Fruit fly (Drosophila melanogaster) whole organism, embryonic: Measurements from ENCODE around the gene Rab14.

Experiments used
- Atf3 ChIP-seq: fragments of 200-800 bp; sonication (Bioruptor generic); optimal IDR thresholded peaks from 3 replicates; lab custom pipeline; 2016; ENCODE audit warnings: missing biosample characterization, missing genetic modification characterization
- CG10462 ChIP-seq: fragments of 200-800 bp; sonication (Bioruptor generic); optimal IDR thresholded peaks from 2 replicates; lab custom pipeline; 2016; ENCODE audit warnings: missing biosample characterization, missing genetic modification characterization
- CG11695 ChIP-seq: fragments of 200-800 bp; sonication (Bioruptor generic); IDR thresholded peaks from 3 replicates; pipeline ENCODE4 v1.3.6; 2022; ENCODE audit warnings: missing biosample characterization, missing genetic modification characterization
- CG13287 ChIP-seq: fragments of 200-800 bp; sonication (Bioruptor generic); IDR thresholded peaks from 2 replicates; pipeline ENCODE4 v1.3.6; 2022; ENCODE audit warnings: missing biosample characterization, missing genetic modification characterization; ENCODE audit not compliant: partially characterized antibody
- CG14050 ChIP-seq: fragments of 200-800 bp; sonication (Bioruptor generic); IDR thresholded peaks from 3 replicates; pipeline ENCODE4 v1.3.6; 2022; ENCODE audit warnings: missing biosample characterization, missing genetic modification characterization
- CG14710 ChIP-seq: fragments of 200-800 bp; sonication (Bioruptor generic); optimal IDR thresholded peaks from 3 replicates; lab custom pipeline; 2019; ENCODE audit warnings: missing biosample characterization, mild to moderate bottlenecking, missing genetic modification characterization, moderate library complexity
- CG14965 ChIP-seq: fragments of 200-800 bp; sonication (Bioruptor generic); optimal IDR thresholded peaks from 2 replicates; lab custom pipeline; 2016; ENCODE audit warnings: missing biosample characterization, missing genetic modification characterization, borderline replicate concordance
- CG15011 ChIP-seq: fragments of 200-800 bp; sonication (Bioruptor generic); optimal IDR thresholded peaks from 3 replicates; lab custom pipeline; 2018; ENCODE audit warnings: missing biosample characterization, mild to moderate bottlenecking, missing genetic modification characterization
- CG16779 ChIP-seq: fragments of 200-800 bp; sonication (Bioruptor generic); IDR thresholded peaks from 2 replicates; pipeline ENCODE4 v1.3.6; 2022; ENCODE audit warnings: missing biosample characterization, missing genetic modification characterization
- CG16813 ChIP-seq: fragments of 200-800 bp; sonication (Bioruptor generic); IDR thresholded peaks from 3 replicates; pipeline ENCODE4 v1.3.6; 2022; ENCODE audit warnings: missing biosample characterization, missing genetic modification characterization; ENCODE audit not compliant: partially characterized antibody
- CG16815 ChIP-seq: fragments of 200-800 bp; sonication (Bioruptor generic); optimal IDR thresholded peaks from 3 replicates; lab custom pipeline; 2017; ENCODE audit warnings: missing biosample characterization, mild to moderate bottlenecking, missing genetic modification characterization
- CG17912 ChIP-seq: fragments of 200-800 bp; sonication (Bioruptor generic); optimal IDR thresholded peaks from 2 replicates; lab custom pipeline; 2018; ENCODE audit warnings: missing biosample characterization, mild to moderate bottlenecking, missing genetic modification characterization
- CG18764 ChIP-seq: fragments of 200-800 bp; sonication (Bioruptor generic); optimal IDR thresholded peaks from 3 replicates; lab custom pipeline; 2016; ENCODE audit warnings: missing biosample characterization, missing genetic modification characterization
- CG30020 ChIP-seq: fragments of 200-800 bp; optimal IDR thresholded peaks from 2 replicates; lab custom pipeline; 2019; ENCODE audit warnings: missing biosample characterization, mild to moderate bottlenecking, missing genetic modification characterization, moderate library complexity
- CG3065 ChIP-seq: fragments of 200-800 bp; sonication (Bioruptor generic); optimal IDR thresholded peaks from 2 replicates; lab custom pipeline; 2016; ENCODE audit warnings: missing biosample characterization, missing genetic modification characterization
- CG31224 ChIP-seq: fragments of 200-800 bp; sonication (Bioruptor generic); IDR thresholded peaks from 2 replicates; pipeline ENCODE4 v1.3.6; 2022; ENCODE audit warnings: missing biosample characterization, missing genetic modification characterization
- CG4328 ChIP-seq: fragments of 200-800 bp; sonication (Bioruptor generic); optimal IDR thresholded peaks from 3 replicates; lab custom pipeline; 2017; ENCODE audit warnings: missing biosample characterization, missing genetic modification reagents, missing genetic modification characterization
- CG4360 ChIP-seq: fragments of 200-800 bp; sonication (Bioruptor generic); IDR thresholded peaks from 2 replicates; pipeline ENCODE4 v1.3.6; 2022; ENCODE audit warnings: missing biosample characterization, missing genetic modification characterization
- CG43689 ChIP-seq: fragments of 200-800 bp; sonication (Bioruptor generic); IDR thresholded peaks from 2 replicates; pipeline ENCODE4 v1.3.6; 2022; ENCODE audit warnings: missing biosample characterization, missing genetic modification characterization
- CG4730 ChIP-seq: fragments of 200-800 bp; sonication (Bioruptor generic); IDR thresholded peaks from 2 replicates; pipeline ENCODE4 v1.3.6; 2022; ENCODE audit warnings: missing biosample characterization, missing genetic modification characterization
- CG6791 ChIP-seq: fragments of 200-800 bp; sonication (Bioruptor generic); IDR thresholded peaks from 3 replicates; pipeline ENCODE4 v1.3.6; 2022; ENCODE audit warnings: missing biosample characterization, missing genetic modification characterization; ENCODE audit not compliant: partially characterized antibody
- CG6813 ChIP-seq: fragments of 200-800 bp; sonication (Bioruptor generic); optimal IDR thresholded peaks from 2 replicates; lab custom pipeline; 2017; ENCODE audit warnings: missing biosample characterization, missing genetic modification characterization, mild to moderate bottlenecking, moderate library complexity, missing genetic modification reagents
- CG8290 ChIP-seq, 3 experiments: fragments of 200-800 bp; sonication (Bioruptor generic); optimal IDR thresholded peaks; 2 replicates each; lab custom pipeline; 2016 to 2019; ENCODE audit warnings: missing biosample characterization in 3 of 3, missing genetic modification characterization in 3 of 3, mild to moderate bottlenecking in 2 of 3, moderate library complexity in 1 of 3
- Chrac-16 ChIP-seq: fragments of 200-800 bp; sonication (Bioruptor generic); optimal IDR thresholded peaks from 3 replicates; lab custom pipeline; 2016; ENCODE audit warnings: missing biosample characterization, missing genetic modification characterization
- D ChIP-seq, 2 experiments: fragments of 200-800 bp in 1 of 2; fragments of >200 bp in 1 of 2; sonication (Bioruptor generic) in 1 of 2; optimal IDR thresholded peaks; 2 replicates in 1 of 2; 3 replicates in 1 of 2; lab custom pipeline; 2017; ENCODE audit warnings: mild to moderate bottlenecking in 1 of 2, missing biosample characterization in 1 of 2, missing genetic modification characterization in 1 of 2, missing genetic modification reagents in 1 of 2
- Dad ChIP-seq: fragments of 200-800 bp; sonication (Bioruptor generic); optimal IDR thresholded peaks from 3 replicates; lab custom pipeline; 2016; ENCODE audit warnings: missing biosample characterization, missing genetic modification characterization
- E2f1 ChIP-seq: fragments of 200-800 bp; sonication (Bioruptor generic); IDR thresholded peaks from 2 replicates; pipeline ENCODE4 v1.3.6; 2022; ENCODE audit warnings: missing biosample characterization, missing genetic modification characterization
- GATAe ChIP-seq: fragments of 200-800 bp; sonication (Bioruptor generic); conservative IDR thresholded peaks from 2 replicates; pipeline ENCODE4 v1.3.6; 2022; ENCODE audit warnings: missing biosample characterization, missing genetic modification characterization
- Gsc ChIP-seq: fragments of 200-800 bp; sonication (Bioruptor generic); IDR thresholded peaks from 2 replicates; pipeline ENCODE4 v1.3.6; 2022; ENCODE audit warnings: missing biosample characterization, missing genetic modification characterization
- Hmx ChIP-seq: fragments of 200-800 bp; sonication (Bioruptor generic); optimal IDR thresholded peaks from 2 replicates; lab custom pipeline; 2016; ENCODE audit warnings: missing biosample characterization, missing genetic modification characterization
- Lpt ChIP-seq: fragments of >200 bp; optimal IDR thresholded peaks from 2 replicates; lab custom pipeline; 2018; ENCODE audit warnings: missing biosample characterization, missing genetic modification characterization
- Optix ChIP-seq: fragments of 200-800 bp; sonication (Bioruptor generic); IDR thresholded peaks from 3 replicates; pipeline ENCODE4 v1.3.6; 2022; ENCODE audit warnings: missing biosample characterization, missing genetic modification characterization
- Sry-β ChIP-seq: fragments of 200-800 bp; sonication (Bioruptor generic); optimal IDR thresholded peaks from 2 replicates; lab custom pipeline; 2018; ENCODE audit warnings: missing biosample characterization, mild to moderate bottlenecking, missing genetic modification characterization, moderate library complexity
- bowl ChIP-seq: fragments of 200-800 bp; sonication (Bioruptor generic); IDR thresholded peaks from 2 replicates; pipeline ENCODE4 v1.3.6; 2022; ENCODE audit warnings: missing biosample characterization, missing genetic modification characterization
- cas ChIP-seq: fragments of 200-800 bp; sonication (Bioruptor generic); IDR thresholded peaks from 2 replicates; pipeline ENCODE4 v1.3.6; 2022; ENCODE audit warnings: missing biosample characterization, missing genetic modification characterization
- cato ChIP-seq: fragments of 200-800 bp; sonication (Bioruptor generic); optimal IDR thresholded peaks from 2 replicates; lab custom pipeline; 2016; ENCODE audit warnings: missing biosample characterization, missing genetic modification characterization, borderline replicate concordance
- croc ChIP-seq: fragments of 200-800 bp; sonication (Bioruptor generic); conservative IDR thresholded peaks from 3 replicates; pipeline ENCODE4 v1.3.6; 2022; ENCODE audit warnings: missing biosample characterization, missing genetic modification characterization
- esg ChIP-seq: fragments of 200-800 bp; sonication (Bioruptor generic); conservative IDR thresholded peaks from 2 replicates; pipeline ENCODE4 v1.3.6; 2022; ENCODE audit warnings: missing biosample characterization, missing genetic modification characterization
- jigr1 ChIP-seq: fragments of 200-800 bp; sonication (Bioruptor generic); IDR thresholded peaks from 3 replicates; pipeline ENCODE4 v1.3.6; 2022; ENCODE audit warnings: missing biosample characterization, missing genetic modification characterization
- ken ChIP-seq: fragments of 200-800 bp; sonication (Bioruptor generic); IDR thresholded peaks from 3 replicates; pipeline ENCODE4 v1.3.6; 2022; ENCODE audit warnings: missing biosample characterization, missing genetic modification characterization
- nerfin-1 ChIP-seq: fragments of 200-800 bp; sonication (Bioruptor generic); optimal IDR thresholded peaks from 3 replicates; lab custom pipeline; 2019; ENCODE audit warnings: missing biosample characterization, mild to moderate bottlenecking, missing genetic modification characterization, moderate library complexity
- nerfin-2 ChIP-seq: fragments of 200-800 bp; sonication (Bioruptor generic); IDR thresholded peaks from 2 replicates; pipeline ENCODE4 v1.3.6; 2022; ENCODE audit warnings: missing biosample characterization, missing genetic modification characterization; ENCODE audit not compliant: partially characterized antibody
- onecut ChIP-seq: fragments of 200-800 bp; sonication (Bioruptor generic); IDR thresholded peaks from 2 replicates; pipeline ENCODE4 v1.3.6; 2022; ENCODE audit warnings: missing biosample characterization, missing genetic modification characterization
- pfk ChIP-seq: fragments of 200-800 bp; sonication (Bioruptor generic); optimal IDR thresholded peaks from 2 replicates; lab custom pipeline; 2018; ENCODE audit warnings: missing biosample characterization, mild to moderate bottlenecking, missing genetic modification characterization, moderate library complexity
- stc ChIP-seq: fragments of 200-800 bp; sonication (Bioruptor generic); IDR thresholded peaks from 2 replicates; pipeline ENCODE4 v1.3.6; 2022; ENCODE audit warnings: missing biosample characterization, missing genetic modification characterization
- vnd ChIP-seq: fragments of 200-800 bp; sonication (Bioruptor generic); IDR thresholded peaks from 3 replicates; pipeline ENCODE4 v1.3.6; 2022; ENCODE audit warnings: missing biosample characterization, missing genetic modification characterization; ENCODE audit not compliant: partially characterized antibody
- vvl ChIP-seq: fragments of 200-800 bp; sonication (Bioruptor generic); IDR thresholded peaks from 2 replicates; pipeline ENCODE4 v1.3.6; 2022; ENCODE audit warnings: missing biosample characterization, missing genetic modification characterization

Rab14 gene

dm6 chr2L:14355033-14355851 is at the start of gene Rab14 (continued):
- TF ChIP-seq GATAe (GFP tag; lab: Robert Waterston, UW) (0 out of 2 replicates have a peak, but pooled peaks have one; percentile 22), Lpt (no peak), CG15011 (GFP tag; lab: Kevin White, UChicago) (no peak), croc (peak; percentile 58; the same call in 2 of the 3 replicates), E2f1 (GFP tag; lab: Robert Waterston, UW) (peak; percentile 75), CG4328 (peak; percentile 61), CG16815 (GFP tag; lab: Kevin White, UChicago) (peak; percentile 53), Atf3 (peak; percentile 70), cato (GFP tag; lab: Kevin White, UChicago) (peak; percentile 25), CG3065 (peak; percentile 38), CG31224 (GFP tag; lab: Robert Waterston, UW) (peak; percentile 65; the same call in 1 of the 2 replicates), cas (0 out of 2 replicates have a peak, but pooled peaks have one; percentile 19), ken (peak; percentile 69), Gsc (GFP tag; lab: Robert Waterston, UW) (no peak), nerfin-2 (GFP tag; lab: Robert Waterston, UW) (peak; percentile 91), CG43689 (GFP tag; lab: Robert Waterston, UW) (peak; percentile 71), CG4360 (GFP tag; lab: Robert Waterston, UW) (peak; percentile 92), pfk (GFP tag; lab: Kevin White, UChicago) (no peak), CG8290 (GFP tag; optimal IDR thresholded peaks at IDR 0.05; lab: Kevin White, UChicago) (peak; percentile 31), CG8290 (tag; optimal IDR thresholded peaks at IDR 0.05; lab: Kevin White, UChicago) (peak in 1 of 2 experiments; percentile 78), CG16813 (peak; percentile 88), Chrac-16 (peak; percentile 80), CG11695 (GFP tag; lab: Robert Waterston, UW) (peak; percentile 84), CG6813 (peak; percentile 78), vvl (GFP tag; lab: Robert Waterston, UW) (peak; percentile 93), Sry-β (GFP tag; lab: Kevin White, UChicago) (peak; percentile 43), CG14965 (no peak), Dad (GFP tag; lab: Kevin White, UChicago) (peak; percentile 50), stc (GFP tag; lab: Robert Waterston, UW) (peak; percentile 83; the same call in 1 of the 2 replicates), CG17912 (peak; percentile 78), bowl (GFP tag; lab: Robert Waterston, UW) (peak; percentile 56; the same call in 1 of the 2 replicates), nerfin-1 (tag; lab: Kevin White, UChicago) (peak; percentile 35), CG18764 (peak; percentile 54), Hmx (GFP tag; lab: Kevin White, UChicago) (peak; percentile 41), vnd (GFP tag; lab: Robert Waterston, UW) (peak; percentile 84), D (optimal IDR thresholded peaks at IDR 0.05; lab: Kevin White, UChicago) (peak; percentile 89), D (GFP tag; optimal IDR thresholded peaks at IDR 0.05; lab: Kevin White, UChicago) (peak; percentile 65), CG13287 (GFP tag; lab: Robert Waterston, UW) (peak; percentile 88), CG14710 (tag; lab: Kevin White, UChicago) (peak; percentile 88), CG16779 (GFP tag; lab: Robert Waterston, UW) (peak; percentile 60; the same call in 1 of the 2 replicates), onecut (GFP tag; lab: Robert Waterston, UW) (peak; percentile 80), CG14050 (GFP tag; lab: Robert Waterston, UW) (peak; percentile 66), Optix (GFP tag; lab: Robert Waterston, UW) (peak; percentile 67; the same call in 2 of the 3 replicates), CG6791 (GFP tag; lab: Robert Waterston, UW) (peak; percentile 89), CG4730 (GFP tag; lab: Robert Waterston, UW) (peak; percentile 49), esg (peak; percentile 74), CG30020 (tag; lab: Kevin White, UChicago) (no peak), CG10462 (GFP tag; lab: Kevin White, UChicago) (peak; percentile 48), jigr1 (no peak; the same call in 2 of the 3 replicates)
